Worm (Caenorhabditis elegans): ENCODE data around the gene clec-231.

DNA sequence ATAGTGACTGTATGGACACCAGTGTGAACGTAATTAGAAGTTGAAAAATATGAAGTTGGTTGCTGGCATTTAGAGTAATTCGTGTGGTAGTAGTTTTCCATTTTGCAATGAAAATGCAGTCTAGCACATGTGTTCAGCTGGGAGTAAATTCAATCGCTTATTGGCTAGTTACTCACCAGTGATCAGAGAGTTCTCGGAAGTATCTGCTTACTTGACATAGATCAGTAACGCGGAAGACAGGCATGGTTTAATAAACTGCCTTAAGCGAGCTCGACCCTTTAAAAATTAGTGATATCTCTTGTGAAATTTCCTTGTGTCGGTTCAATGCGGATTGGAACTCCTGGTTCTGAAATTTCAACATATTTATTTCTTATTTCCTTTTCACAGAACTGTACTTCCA lies 25.7 kb upstream of the clec-231 start, which contains the start of gene srh-52:
- no peak for TF ChIP-seq nhr-25 (tag; optimal IDR thresholded peaks at IDR 0.05)
- TF ChIP-seq ama-1 (optimal IDR thresholded peaks at IDR 0.05): no peak
- TF ChIP-seq nhr-77 (tag; optimal IDR thresholded peaks at IDR 0.05): no peak
- no peak for TF ChIP-seq blmp-1 (tag; optimal IDR thresholded peaks at IDR 0.05; ENCODE audit: insufficient read depth)
- TF ChIP-seq ceh-82 (tag; optimal IDR thresholded peaks at IDR 0.05): no peak
- TF ChIP-seq sma-9 (GFP tag; optimal IDR thresholded peaks at IDR 0.05): no peak
- no peak for TF ChIP-seq sma-9 (tag; optimal IDR thresholded peaks at IDR 0.05)
